Worm (Caenorhabditis elegans) whole organism, L4 larva: ENCODE data around the gene T23G4.2.
A peak's percentile ranks its signal among the peaks of the same experiment; 100 is the strongest.

ENCODE experiments used
- ZK546.5 ChIP-seq, 2 experiments: sonication (generic microtip); optimal IDR thresholded peaks; 2 replicates each; lab custom pipeline; 2017; ENCODE audit warnings: missing biosample characterization in 2 of 2, missing genetic modification characterization in 2 of 2
- ceh-82 ChIP-seq: sonication (generic microtip); optimal IDR thresholded peaks from 2 replicates; lab custom pipeline; 2017; ENCODE audit warnings: missing biosample characterization, missing genetic modification characterization
- egl-27 ChIP-seq: sonication (generic microtip); optimal IDR thresholded peaks from 3 replicates; lab custom pipeline; 2017; ENCODE audit warnings: missing biosample characterization, missing genetic modification reagents, missing genetic modification characterization
- hlh-30 ChIP-seq: sonication (generic microtip); optimal IDR thresholded peaks from 2 replicates; lab custom pipeline; 2017; ENCODE audit warnings: antibody characterized with exemption, mild to moderate bottlenecking, missing genetic modification characterization, missing compliant biosample characterization; ENCODE audit not compliant: insufficient read depth
- snpc-1.2 ChIP-seq: fragments of 200-800 bp; sonication (Bioruptor generic); IDR thresholded peaks from 2 replicates; pipeline ENCODE4 v1.3.6; 2022; ENCODE audit warnings: missing genetic modification reagents, missing genetic modification characterization, missing compliant biosample characterization

DNA sequence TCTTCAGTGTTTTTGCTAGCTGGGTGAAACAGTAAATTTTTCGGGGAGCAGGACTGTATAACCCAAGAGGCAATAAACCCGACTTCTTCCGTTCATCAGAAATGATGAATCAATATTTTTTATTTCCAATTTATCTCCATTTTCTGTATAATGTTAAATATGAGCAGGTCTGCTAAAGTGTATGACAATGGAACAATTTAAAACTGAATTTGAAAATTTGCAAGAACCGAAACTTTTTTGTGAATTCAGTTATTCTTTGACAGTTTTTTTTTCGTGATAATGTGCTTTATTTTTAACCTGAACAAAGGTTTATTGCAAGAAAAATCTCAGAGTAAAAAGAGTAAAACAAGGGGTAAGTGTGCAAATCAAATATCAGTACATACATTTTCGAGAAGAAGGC lies 24.3 kb downstream of the T23G4.2 start:
- TF ChIP-seq hlh-30 (tag; lab: Kevin White, UChicago) = no peak
- TF ChIP-seq snpc-1.2 (GFP tag; lab: Robert Waterston, UW) = 0 out of 2 replicates have a peak, but pooled peaks have one; percentile 47
- no peak for TF ChIP-seq egl-27
- TF ChIP-seq ZK546.5 (tag; optimal IDR thresholded peaks at IDR 0.05; lab: Kevin White, UChicago) = no peak
- TF ChIP-seq ceh-82 (tag; lab: Kevin White, UChicago) = no peak
